Worm (Caenorhabditis elegans) whole organism, L4/young adult: ENCODE data around the gene cest-2.2.

ENCODE experiments used
- dao-5 ChIP-seq: sonication (generic microtip); optimal IDR thresholded peaks from 2 replicates; lab custom pipeline; 2016; ENCODE audit warnings: missing genotype, missing genetic modification characterization, moderate library complexity, missing compliant biosample characterization
- him-1 ChIP-seq: sonication (generic microtip); optimal IDR thresholded peaks from 2 replicates; lab custom pipeline; 2016; ENCODE audit warnings: missing genotype, missing genetic modification reagents, missing genetic modification characterization, missing compliant biosample characterization

- TF ChIP-seq him-1 (tag; lab: Kevin White, UChicago): no peak
- TF ChIP-seq dao-5 (tag; lab: Kevin White, UChicago): no peak
Measured at ce11 chrV:14136152-14136551, 39.0 kb downstream of the cest-2.2 start.
